Worm (Caenorhabditis elegans) whole organism, L2 larva: ENCODE results near the gene K09E3.7.
"Not testable (repeated sequence)": the region's sequence is repeated elsewhere in the genome, so short reads cannot be mapped to it uniquely, and the experiment has no call there.

ENCODE experiments used
- F13H6.1 ChIP-seq: sonication (generic microtip); optimal IDR thresholded peaks from 2 replicates; lab custom pipeline; 2016; ENCODE audit warnings: missing genetic modification characterization, missing compliant biosample characterization
- Y55F3AM.14 ChIP-seq: fragments of 200-800 bp; sonication (Bioruptor generic); optimal IDR thresholded peaks from 2 replicates; lab custom pipeline; 2018; ENCODE audit warnings: mild to moderate bottlenecking, missing genetic modification characterization, missing compliant biosample characterization
- ZK546.5 ChIP-seq: sonication (generic microtip); optimal IDR thresholded peaks from 2 replicates; lab custom pipeline; 2017; ENCODE audit warnings: missing biosample characterization, missing genetic modification characterization
- alr-1 ChIP-seq: fragments of 150-350 bp; optimal IDR thresholded peaks from 2 replicates; lab custom pipeline; 2014; ENCODE audit warnings: missing biosample characterization, missing genetic modification characterization
- ceh-82 ChIP-seq: fragments of 150-350 bp; optimal IDR thresholded peaks from 2 replicates; lab custom pipeline; 2014; ENCODE audit warnings: missing biosample characterization, missing genetic modification characterization
- crh-2 ChIP-seq: sonication (generic microtip); optimal IDR thresholded peaks from 2 replicates; lab custom pipeline; 2017; ENCODE audit warnings: missing biosample characterization, missing genetic modification characterization
- dmd-4 ChIP-seq: sonication (generic microtip); optimal IDR thresholded peaks from 2 replicates; lab custom pipeline; 2017; ENCODE audit warnings: missing biosample characterization, missing genetic modification characterization
- egl-27 ChIP-seq: sonication (generic microtip); optimal IDR thresholded peaks from 3 replicates; lab custom pipeline; 2017; ENCODE audit warnings: missing biosample characterization, missing genetic modification reagents, missing genetic modification characterization
- elt-3 ChIP-seq: sonication (generic microtip); optimal IDR thresholded peaks from 2 replicates; lab custom pipeline; 2017; ENCODE audit warnings: missing biosample characterization, missing genetic modification characterization
- gmeb-1 ChIP-seq: fragments of 150-350 bp; optimal IDR thresholded peaks from 2 replicates; lab custom pipeline; 2014; ENCODE audit warnings: missing biosample characterization, missing genetic modification characterization
- lin-13 ChIP-seq: fragments of 150-350 bp; optimal IDR thresholded peaks from 2 replicates; lab custom pipeline; 2014; ENCODE audit warnings: missing biosample characterization, missing genetic modification reagents, missing genetic modification characterization
- lin-39 ChIP-seq: fragments of 150-350 bp; optimal IDR thresholded peaks from 2 replicates; lab custom pipeline; 2014; ENCODE audit warnings: missing biosample characterization, missing genetic modification reagents, missing genetic modification characterization
- lsy-2 ChIP-seq, 2 experiments: fragments of 150-350 bp in 1 of 2; sonication (generic microtip) in 1 of 2; optimal IDR thresholded peaks; 2 replicates each; lab custom pipeline; 2014 to 2017; ENCODE audit warnings: missing biosample characterization in 2 of 2, missing genetic modification characterization in 2 of 2
- mab-5 ChIP-seq: fragments of 150-350 bp; optimal IDR thresholded peaks from 2 replicates; lab custom pipeline; 2014; ENCODE audit warnings: missing biosample characterization, missing genetic modification characterization
- mbf-1 ChIP-seq: sonication (generic microtip); optimal IDR thresholded peaks from 2 replicates; lab custom pipeline; 2017; ENCODE audit warnings: missing biosample characterization, missing genetic modification characterization
- nhr-10 ChIP-seq: sonication (generic microtip); optimal IDR thresholded peaks from 2 replicates; lab custom pipeline; 2017; ENCODE audit warnings: missing biosample characterization, missing genetic modification characterization
- nhr-12 ChIP-seq: fragments of 150-350 bp; optimal IDR thresholded peaks from 2 replicates; lab custom pipeline; 2014; ENCODE audit warnings: missing biosample characterization, missing genetic modification characterization
- nhr-129 ChIP-seq: fragments of 150-350 bp; optimal IDR thresholded peaks from 2 replicates; lab custom pipeline; 2014; ENCODE audit warnings: missing biosample characterization, missing genetic modification characterization
- nhr-21 ChIP-seq: fragments of 150-350 bp; optimal IDR thresholded peaks from 2 replicates; lab custom pipeline; 2014; ENCODE audit warnings: missing biosample characterization, missing genetic modification characterization
- nhr-23 ChIP-seq: fragments of 150-350 bp; optimal IDR thresholded peaks from 2 replicates; lab custom pipeline; 2014; ENCODE audit warnings: missing biosample characterization, missing genetic modification reagents, missing genetic modification characterization
- nhr-237 ChIP-seq: fragments of 150-350 bp; optimal IDR thresholded peaks from 2 replicates; lab custom pipeline; 2014; ENCODE audit warnings: missing biosample characterization, missing genetic modification characterization
- nhr-25 ChIP-seq: fragments of 150-350 bp; sonication (generic microtip); optimal IDR thresholded peaks from 3 replicates; lab custom pipeline; 2014; ENCODE audit warnings: missing biosample characterization, missing genetic modification characterization
- peb-1 ChIP-seq: fragments of 150-350 bp; optimal IDR thresholded peaks from 2 replicates; lab custom pipeline; 2014; ENCODE audit warnings: missing biosample characterization, missing genetic modification characterization
- sem-4 ChIP-seq: fragments of 150-350 bp; optimal IDR thresholded peaks from 2 replicates; lab custom pipeline; 2014; ENCODE audit warnings: missing biosample characterization, missing genetic modification reagents, missing genetic modification characterization
- sma-3 ChIP-seq: sonication (generic microtip); optimal IDR thresholded peaks from 2 replicates; lab custom pipeline; 2016; ENCODE audit warnings: missing genetic modification reagents, missing genetic modification characterization, missing compliant biosample characterization
- sma-9 ChIP-seq, 2 experiments: fragments of 150-350 bp in 1 of 2; sonication (generic microtip) in 1 of 2; optimal IDR thresholded peaks; 2 replicates each; lab custom pipeline; 2014 to 2016; ENCODE audit warnings: missing genetic modification characterization in 2 of 2, mild to moderate bottlenecking in 1 of 2, missing biosample characterization in 1 of 2, missing compliant biosample characterization in 1 of 2, missing genetic modification reagents in 1 of 2, moderate library complexity in 1 of 2
- snpc-4 ChIP-seq: fragments of 150-350 bp; optimal IDR thresholded peaks from 2 replicates; lab custom pipeline; 2014; ENCODE audit warnings: missing biosample characterization, missing genetic modification characterization
- unc-55 ChIP-seq: fragments of 150-350 bp; sonication (generic microtip); optimal IDR thresholded peaks from 3 replicates; lab custom pipeline; 2014; ENCODE audit warnings: missing biosample characterization, missing genetic modification reagents, missing genetic modification characterization
- zag-1 ChIP-seq: fragments of 150-350 bp; optimal IDR thresholded peaks from 2 replicates; lab custom pipeline; 2014; ENCODE audit warnings: missing biosample characterization, missing genetic modification characterization
- ztf-1 ChIP-seq: fragments of 200-800 bp; sonication (Bioruptor generic); conservative IDR thresholded peaks from 2 replicates; pipeline ENCODE4 v1.3.6; 2022; ENCODE audit warnings: missing genetic modification characterization, missing compliant biosample characterization
- ztf-11 ChIP-seq: sonication (generic microtip); optimal IDR thresholded peaks from 2 replicates; lab custom pipeline; 2017; ENCODE audit warnings: missing biosample characterization, missing genetic modification characterization
- ztf-4 ChIP-seq: fragments of 150-350 bp; optimal IDR thresholded peaks from 2 replicates; lab custom pipeline; 2014; ENCODE audit warnings: missing biosample characterization, missing genetic modification characterization

The K09E3.7 gene

DNA sequence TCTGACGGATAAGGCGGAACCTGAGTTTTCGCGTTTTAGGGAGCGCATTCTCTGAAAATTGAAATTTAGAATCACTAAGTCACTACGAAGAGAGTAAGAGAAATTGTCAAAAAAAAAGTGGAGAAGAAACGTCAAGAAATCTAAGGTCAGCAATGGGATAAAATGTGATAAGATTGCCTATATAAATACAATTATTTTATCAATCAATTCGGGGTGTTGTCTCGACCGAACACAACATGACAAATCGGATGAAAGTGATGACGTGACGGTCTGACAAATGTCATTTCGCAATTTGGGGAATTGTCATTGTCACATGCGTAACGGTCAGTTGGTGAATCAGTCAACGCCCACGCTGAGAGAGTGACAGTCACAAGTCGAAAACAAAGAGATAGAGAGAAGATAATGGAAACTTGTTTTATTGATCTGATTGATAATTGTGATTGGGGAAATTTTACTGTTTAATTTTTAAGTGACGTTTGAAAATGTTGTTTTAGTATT lies 3.8 kb upstream of the K09E3.7 start, which contains the start of gene cnp-3 (continued):
- TF ChIP-seq nhr-25 (tag; lab: Kevin White, UChicago) = no peak
- no peak for TF ChIP-seq elt-3
- TF ChIP-seq nhr-23 = no peak

DNA sequence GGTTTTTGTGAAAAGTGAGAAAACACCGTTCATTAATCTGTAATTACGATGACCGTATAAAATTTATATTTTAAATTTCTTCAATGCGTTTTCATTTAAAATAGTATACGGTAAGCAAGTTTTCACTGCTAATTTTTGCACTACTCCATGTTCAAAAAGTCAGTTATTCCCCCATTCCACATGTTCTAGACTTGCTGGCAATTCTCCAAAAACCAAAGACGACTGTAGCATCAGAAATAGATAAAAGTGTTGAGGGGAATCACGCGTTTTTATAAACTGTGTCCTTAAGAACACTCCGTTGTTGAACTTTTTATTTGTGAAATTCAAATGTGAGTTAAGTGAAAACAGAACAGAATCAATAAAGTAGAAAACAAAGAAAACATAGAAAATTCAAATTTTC lies 1.4 kb upstream of the K09E3.7 start:
- TF ChIP-seq nhr-25 (tag; lab: Kevin White, UChicago) (no peak), ztf-4 (tag; lab: Kevin White, UChicago) (no peak), ZK546.5 (tag; lab: Kevin White, UChicago) (no peak), ztf-11 (tag; lab: Kevin White, UChicago) (no peak), lin-13 (no peak), nhr-129 (tag; lab: Kevin White, UChicago) (peak; percentile 30), mbf-1 (no peak), ceh-82 (tag; lab: Kevin White, UChicago) (no peak), nhr-237 (no peak), crh-2 (peak; percentile 53), dmd-4 (no peak), sma-9 (GFP tag; optimal IDR thresholded peaks at IDR 0.05; lab: Kevin White, UChicago) (peak; percentile 20), sma-9 (tag; optimal IDR thresholded peaks at IDR 0.05; lab: Kevin White, UChicago) (no peak)

DNA sequence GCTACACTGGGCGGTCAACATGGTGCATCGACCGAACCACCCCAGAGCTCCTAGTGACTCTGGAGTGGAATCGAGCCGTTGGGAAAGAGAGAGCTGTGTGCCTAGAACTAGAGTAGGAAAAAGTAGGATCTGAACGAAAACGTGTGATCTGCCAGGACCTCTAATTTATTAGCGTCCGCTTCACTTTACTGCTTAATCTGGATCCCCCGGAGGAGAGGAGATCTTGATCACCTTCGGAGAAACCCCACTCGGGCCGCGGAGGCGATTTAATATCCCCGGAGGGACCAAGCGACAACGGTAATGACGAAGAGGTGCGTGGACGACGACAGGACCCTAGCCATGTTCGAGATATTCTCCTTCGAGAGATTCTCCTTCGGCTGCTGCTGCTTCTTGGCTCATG lies 17.0 kb downstream of the K09E3.7 start, which contains the start of gene K09E3.2:
TSS of gene K09E3.2 (plus strand) at position 301 of the 400 bp plus-strand sequence.
- not testable (repeated sequence) for TF ChIP-seq Y55F3AM.14 (GFP tag; lab: Kevin White, UChicago); nhr-21 (tag; lab: Kevin White, UChicago); mab-5 (tag; lab: Kevin White, UChicago)

DNA sequence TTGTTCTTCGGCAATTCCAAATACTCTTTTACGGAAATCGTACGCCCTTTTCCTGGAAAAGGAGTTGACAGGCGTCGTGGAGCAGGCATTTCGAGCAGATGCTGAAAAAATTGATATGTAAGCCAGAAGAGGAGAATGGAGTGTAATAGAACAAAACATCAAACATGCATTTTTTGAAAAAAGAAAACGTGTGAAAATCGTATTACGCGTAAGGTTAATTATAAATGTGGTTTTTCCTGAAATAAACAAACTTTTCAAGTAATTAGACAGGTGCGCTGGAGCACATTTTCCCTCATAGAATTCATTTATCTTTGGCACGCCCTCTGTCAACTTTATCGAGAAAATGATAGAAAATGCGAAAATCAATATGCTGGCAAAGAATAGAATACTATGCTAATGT lies 19.2 kb downstream of the K09E3.7 start, which contains the start of gene lido-6:
TSS of gene lido-6 (minus strand) at position 101 of the 400 bp plus-strand sequence.
- TF ChIP-seq sma-3 (GFP tag; lab: Kevin White, UChicago) (no peak), lin-13 (no peak), ztf-11 (tag; lab: Kevin White, UChicago) (no peak), alr-1 (no peak), unc-55 (GFP tag; lab: Kevin White, UChicago) (no peak), snpc-4 (tag; lab: Kevin White, UChicago) (no peak)

ce11 chrX:17110555-17110954 lies 23.8 kb downstream of the K09E3.7 start, which contains the start of gene lido-5:
lido-5 (minus strand) TSS chrX:17110655.
- TF ChIP-seq F13H6.1 (tag; lab: Kevin White, UChicago) (no peak), nhr-12 (tag; lab: Kevin White, UChicago) (no peak), ztf-1 (GFP tag; lab: Robert Waterston, UW) (no peak), peb-1 (no peak), egl-27 (tag; lab: Kevin White, UChicago) (no peak), unc-55 (GFP tag; lab: Kevin White, UChicago) (no peak), sem-4 (tag; lab: Kevin White, UChicago) (no peak), nhr-21 (tag; lab: Kevin White, UChicago) (no peak), nhr-10 (tag; lab: Kevin White, UChicago) (no peak), nhr-129 (tag; lab: Kevin White, UChicago) (no peak), gmeb-1 (tag; lab: Kevin White, UChicago) (no peak), nhr-23 (no peak), nhr-25 (tag; lab: Kevin White, UChicago) (no peak), Y55F3AM.14 (GFP tag; lab: Kevin White, UChicago) (no peak), crh-2 (no peak)

DNA sequence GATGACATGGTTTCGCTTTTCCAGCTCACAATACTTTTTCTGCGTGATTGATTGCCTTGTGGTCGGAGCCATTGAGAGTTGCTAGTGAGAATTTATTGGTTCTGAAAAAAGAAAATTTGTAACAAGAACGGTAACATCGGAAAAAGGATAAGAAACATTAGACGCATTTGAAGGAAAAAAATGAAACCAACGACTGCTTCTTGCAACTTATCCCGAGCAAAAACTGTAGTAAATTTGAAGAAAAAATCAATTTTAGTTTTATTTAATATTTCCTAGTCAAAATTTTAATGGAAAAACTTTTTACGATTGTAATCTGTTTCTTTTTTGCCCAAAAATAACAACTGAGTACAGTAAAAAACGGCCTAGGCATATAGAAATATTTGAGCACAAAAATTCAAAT lies 26.7 kb downstream of the K09E3.7 start, which contains the start of gene lido-4:
TSS of gene lido-4 (minus strand) at position 101 of the 400 bp plus-strand sequence.
- TF ChIP-seq zag-1 (no peak), peb-1 (no peak), lin-39 (no peak), Y55F3AM.14 (GFP tag; lab: Kevin White, UChicago) (no peak), lsy-2 (tag; optimal IDR thresholded peaks at IDR 0.05; lab: Kevin White, UChicago) (no peak)
